Fruit fly (Drosophila melanogaster) whole organism, wandering third instar larva: ENCODE data around the gene Vap33.
"Not testable (repeated sequence)": the region's sequence is repeated elsewhere in the genome, so short reads cannot be mapped to it uniquely, and the experiment has no call there.

Source experiments
- Dif ChIP-seq: fragments of 200-275, 200-300 bp; sonication (Bioruptor generic); optimal IDR thresholded peaks from 2 replicates; lab custom pipeline; 2018; ENCODE audit warnings: missing biosample characterization, missing genetic modification characterization; ENCODE audit not compliant: partially characterized antibody
- HLH106 ChIP-seq: fragments of 200-800 bp; optimal IDR thresholded peaks from 3 replicates; lab custom pipeline; 2019; ENCODE audit warnings: missing biosample characterization, mild to moderate bottlenecking, missing genetic modification characterization, moderate library complexity
- Hr78 ChIP-seq: fragments of >200 bp; optimal IDR thresholded peaks from 2 replicates; lab custom pipeline; 2017; ENCODE audit warnings: missing biosample characterization, missing genetic modification characterization
- Jra ChIP-seq: sonication (Bioruptor generic); optimal IDR thresholded peaks from 2 replicates; lab custom pipeline; 2016; ENCODE audit warnings: missing biosample characterization, missing genetic modification characterization
- Mio ChIP-seq: sonication (Bioruptor generic); optimal IDR thresholded peaks from 2 replicates; lab custom pipeline; 2016; ENCODE audit warnings: missing biosample characterization, missing genetic modification characterization
- Myc ChIP-seq: fragments of >200 bp; optimal IDR thresholded peaks from 2 replicates; lab custom pipeline; 2017
- OdsH ChIP-seq: fragments of 200-800 bp; sonication (Bioruptor generic); optimal IDR thresholded peaks from 2 replicates; lab custom pipeline; 2016; ENCODE audit warnings: missing biosample characterization, mild to moderate bottlenecking, missing genetic modification characterization
- dmrt93B ChIP-seq: fragments of 200-800 bp; sonication (Bioruptor generic); optimal IDR thresholded peaks from 2 replicates; lab custom pipeline; 2018; ENCODE audit warnings: missing biosample characterization, mild to moderate bottlenecking, missing genetic modification characterization
- ey ChIP-seq: fragments of 200-800 bp; sonication (Bioruptor generic); optimal IDR thresholded peaks from 2 replicates; lab custom pipeline; 2016; ENCODE audit warnings: missing biosample characterization, missing genetic modification characterization
- foxo ChIP-seq, 2 experiments: fragments of 200-800 bp; sonication (Bioruptor generic); optimal IDR thresholded peaks; 2 replicates in 1 of 2; 3 replicates in 1 of 2; lab custom pipeline; 2016 to 2017; ENCODE audit warnings: missing biosample characterization in 2 of 2, missing genetic modification characterization in 2 of 2
- pan ChIP-seq: fragments of >200 bp; optimal IDR thresholded peaks from 2 replicates; lab custom pipeline; 2017
- rgr ChIP-seq: fragments of 200-800 bp; sonication (Bioruptor generic); optimal IDR thresholded peaks from 3 replicates; lab custom pipeline; 2016; ENCODE audit warnings: missing biosample characterization, mild to moderate bottlenecking, missing genetic modification characterization

- not testable (repeated sequence) for TF ChIP-seq pan (lab: Kevin White, UChicago); Jra (GFP tag; lab: Kevin White, UChicago); Mio (GFP tag; lab: Kevin White, UChicago); ey; HLH106; OdsH (GFP tag; lab: Kevin White, UChicago); Myc (lab: Kevin White, UChicago); dmrt93B (GFP tag; lab: Kevin White, UChicago); Hr78; Dif (GFP tag; lab: Kevin White, UChicago); foxo (GFP tag; optimal IDR thresholded peaks at IDR 0.05; lab: Kevin White, UChicago); rgr (GFP tag; lab: Kevin White, UChicago)
Observed at dm6 chrX:3944743-3945142, 4.0 kb upstream of the Vap33 start, which contains the start of gene Gem4c.
